Fruit fly (Drosophila melanogaster) whole organism, prepupa: ENCODE data around the gene crim.

Experiments
- CG10631 ChIP-seq: fragments of 200-800 bp; sonication (Bioruptor generic); optimal IDR thresholded peaks from 2 replicates; lab custom pipeline; 2016; ENCODE audit warnings: missing biosample characterization, missing genetic modification characterization
- CG11902 ChIP-seq: fragments of 200-800 bp; sonication (Bioruptor generic); optimal IDR thresholded peaks from 3 replicates; lab custom pipeline; 2016; ENCODE audit warnings: missing biosample characterization, missing genetic modification characterization
- CG4318 ChIP-seq: fragments of 200-800 bp; sonication (Bioruptor generic); optimal IDR thresholded peaks from 3 replicates; lab custom pipeline; 2017; ENCODE audit warnings: missing biosample characterization, mild to moderate bottlenecking, missing genetic modification characterization
- CG6808 ChIP-seq: fragments of 200-800 bp; sonication (Bioruptor generic); optimal IDR thresholded peaks from 3 replicates; lab custom pipeline; 2017; ENCODE audit warnings: missing biosample characterization, missing genetic modification characterization, mild to moderate bottlenecking, moderate library complexity, missing genetic modification reagents
- CG9139 ChIP-seq: fragments of 200-800 bp; sonication (Bioruptor generic); optimal IDR thresholded peaks from 3 replicates; lab custom pipeline; 2017; ENCODE audit warnings: missing biosample characterization, mild to moderate bottlenecking, missing genetic modification characterization
- Eip75B ChIP-seq: fragments of 200-800 bp; sonication (Bioruptor generic); optimal IDR thresholded peaks from 3 replicates; lab custom pipeline; 2016; ENCODE audit warnings: missing biosample characterization, missing genetic modification characterization
- Hr4 ChIP-seq: fragments of 200-800 bp; sonication (Bioruptor generic); optimal IDR thresholded peaks from 3 replicates; lab custom pipeline; 2016; ENCODE audit warnings: missing biosample characterization, missing genetic modification characterization
- Smox ChIP-seq: fragments of 200-800 bp; sonication (Bioruptor generic); optimal IDR thresholded peaks from 3 replicates; lab custom pipeline; 2016; ENCODE audit warnings: missing biosample characterization, missing genetic modification characterization
- Sox102F ChIP-seq: fragments of 200-800 bp; sonication (Bioruptor generic); optimal IDR thresholded peaks from 2 replicates; lab custom pipeline; 2016; ENCODE audit warnings: missing biosample characterization, mild to moderate bottlenecking, missing genetic modification characterization
- Sox14 ChIP-seq: fragments of 200-800 bp; sonication (Bioruptor generic); optimal IDR thresholded peaks from 3 replicates; lab custom pipeline; 2016; ENCODE audit warnings: missing biosample characterization, missing genetic modification characterization
- acj6 ChIP-seq: fragments of 200-800 bp; sonication (Bioruptor generic); optimal IDR thresholded peaks from 3 replicates; lab custom pipeline; 2016; ENCODE audit warnings: missing biosample characterization, missing genetic modification characterization
- dac ChIP-seq: fragments of 200-800 bp; sonication (Bioruptor generic); optimal IDR thresholded peaks from 2 replicates; lab custom pipeline; 2017; ENCODE audit warnings: missing biosample characterization, mild to moderate bottlenecking, missing genetic modification characterization
- salr ChIP-seq, 2 experiments: fragments of 200-800 bp; sonication (Bioruptor generic); optimal IDR thresholded peaks; 3 replicates each; lab custom pipeline; 2016 to 2018; ENCODE audit warnings: missing biosample characterization in 2 of 2, missing genetic modification characterization in 2 of 2, mild to moderate bottlenecking in 1 of 2
- svp ChIP-seq: fragments of 200-800 bp; sonication (Bioruptor generic); peaks from one replicate; lab custom pipeline; 2016; ENCODE audit warnings: missing biosample characterization, missing genetic modification characterization

dm6 chr3L:11685876-11686275 lies 25.3 kb downstream of the crim start:
- TF ChIP-seq salr (GFP tag; optimal IDR thresholded peaks at IDR 0.05; lab: Kevin White, UChicago) (no peak), CG4318 (GFP tag; lab: Kevin White, UChicago) (no peak), CG6808 (GFP tag; lab: Kevin White, UChicago) (no peak), Hr4 (no peak), CG11902 (no peak), dac (GFP tag; lab: Kevin White, UChicago) (no peak), Eip75B (GFP tag; lab: Kevin White, UChicago) (no peak), Smox (GFP tag; lab: Kevin White, UChicago) (no peak), CG10631 (no peak), Sox14 (GFP tag; lab: Kevin White, UChicago) (no peak), CG9139 (GFP tag; lab: Kevin White, UChicago) (no peak), acj6 (GFP tag; lab: Kevin White, UChicago) (no peak), Sox102F (GFP tag; lab: Kevin White, UChicago) (no peak), svp (GFP tag; lab: Kevin White, UChicago) (no peak)
